Worm (Caenorhabditis elegans) whole organism, L3 larva: ENCODE results near the gene K04C2.7.

ENCODE experiments used
- lin-15B ChIP-seq: fragments of 150-350 bp; optimal IDR thresholded peaks from 2 replicates; lab custom pipeline; 2014; ENCODE audit warnings: missing biosample characterization, missing genetic modification characterization
- lin-39 ChIP-seq: fragments of 150-350 bp; optimal IDR thresholded peaks from 2 replicates; lab custom pipeline; 2018; ENCODE audit warnings: missing biosample characterization, missing genetic modification reagents, missing genetic modification characterization
- lsy-12 ChIP-seq: sonication (generic microtip); optimal IDR thresholded peaks from 2 replicates; lab custom pipeline; 2016; ENCODE audit warnings: mild to moderate bottlenecking, missing genetic modification characterization, missing compliant biosample characterization
- nfya-1 ChIP-seq: sonication (generic microtip); optimal IDR thresholded peaks from 2 replicates; lab custom pipeline; 2017; ENCODE audit warnings: missing genetic modification characterization, mild to moderate bottlenecking, missing compliant biosample characterization, antibody characterized with exemption, moderate library complexity; ENCODE audit not compliant: insufficient read depth
- nhr-12 ChIP-seq: fragments of 150-350 bp; optimal IDR thresholded peaks from 2 replicates; lab custom pipeline; 2014; ENCODE audit warnings: missing biosample characterization, missing genetic modification characterization
- nhr-76 ChIP-seq: fragments of 150-350 bp; sonication (generic microtip); optimal IDR thresholded peaks from 5 replicates; lab custom pipeline; 2014; ENCODE audit warnings: missing biosample characterization, missing genetic modification characterization
- sea-2 ChIP-seq: fragments of 150-350 bp; sonication (generic microtip); optimal IDR thresholded peaks from 4 replicates; lab custom pipeline; 2014; ENCODE audit warnings: missing biosample characterization, missing genetic modification reagents, missing genetic modification characterization
- unc-62 ChIP-seq: fragments of 150-350 bp; sonication (generic microtip); optimal IDR thresholded peaks from 4 replicates; lab custom pipeline; 2014; ENCODE audit warnings: missing biosample characterization, missing genetic modification reagents, missing genetic modification characterization

ce11 chrIII:6887574-6887973 lies 6.7 kb downstream of the K04C2.7 start:
- TF ChIP-seq lin-39 (peak; percentile 53), nhr-12 (tag; lab: Kevin White, UChicago) (no peak), unc-62 (GFP tag; lab: Kevin White, UChicago) (no peak), lsy-12 (tag; lab: Kevin White, UChicago) (peak; percentile 67), nfya-1 (tag; lab: Kevin White, UChicago) (peak; percentile 67), nhr-76 (tag; lab: Kevin White, UChicago) (no peak), sea-2 (GFP tag; lab: Kevin White, UChicago) (no peak), lin-15B (peak; percentile 32)
